Worm (Caenorhabditis elegans): ENCODE measurements around the gene T01D3.1.

T01D3.1 gene

DNA sequence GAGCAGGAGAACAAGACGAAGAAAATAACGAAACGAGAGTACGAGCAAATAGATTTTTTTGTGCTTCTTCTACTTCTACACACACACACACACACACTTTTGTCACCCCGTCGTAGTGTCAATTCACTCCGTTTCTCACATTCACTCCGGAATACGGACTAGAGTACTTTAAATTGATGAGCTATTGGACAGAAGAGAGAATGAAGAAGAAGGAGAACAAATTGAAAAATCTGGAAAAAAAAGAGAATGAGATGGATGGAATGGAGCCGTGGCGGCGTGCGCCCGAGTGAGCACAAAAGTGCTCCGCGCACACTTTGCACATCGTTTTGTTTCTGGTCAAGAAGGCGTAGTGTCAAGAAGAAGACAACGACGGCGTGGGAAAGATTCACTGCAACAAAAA lies 2.2 kb upstream of the T01D3.1 start:
- no peak for TF ChIP-seq him-1 (tag; optimal IDR thresholded peaks at IDR 0.05)
- no peak for TF ChIP-seq dao-5 (tag; optimal IDR thresholded peaks at IDR 0.05)
- TF ChIP-seq W03F9.2 (tag; optimal IDR thresholded peaks at IDR 0.05) = no peak

- TF ChIP-seq W03F9.2 (tag; optimal IDR thresholded peaks at IDR 0.05) (no peak), dao-5 (tag; optimal IDR thresholded peaks at IDR 0.05) (no peak)
Measured at ce11 chrV:13690276-13690675, 584 bp downstream of the T01D3.1 start.

DNA sequence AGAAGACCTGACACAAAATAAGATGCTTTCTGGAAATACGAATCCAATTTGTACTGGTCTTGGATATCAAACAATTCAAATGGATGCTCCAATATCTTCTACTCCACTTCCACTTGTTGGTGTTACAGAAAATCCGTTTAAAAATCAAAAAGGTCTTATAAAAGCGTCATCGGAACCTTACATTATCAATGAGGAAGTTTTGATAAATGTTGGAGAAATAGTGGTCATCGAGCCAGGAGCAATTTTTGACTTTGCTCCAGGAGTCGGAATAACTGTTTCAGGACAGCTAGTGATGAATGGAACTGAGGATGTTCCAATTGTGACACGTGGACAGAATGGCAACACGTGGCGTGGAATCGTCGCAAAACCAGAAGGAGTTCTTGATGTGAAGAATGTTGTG lies 4.4 kb downstream of the T01D3.1 start:
- TF ChIP-seq W03F9.2 (tag; optimal IDR thresholded peaks at IDR 0.05) (no peak), him-1 (tag; optimal IDR thresholded peaks at IDR 0.05) (no peak), dao-5 (tag; optimal IDR thresholded peaks at IDR 0.05) (no peak)

DNA sequence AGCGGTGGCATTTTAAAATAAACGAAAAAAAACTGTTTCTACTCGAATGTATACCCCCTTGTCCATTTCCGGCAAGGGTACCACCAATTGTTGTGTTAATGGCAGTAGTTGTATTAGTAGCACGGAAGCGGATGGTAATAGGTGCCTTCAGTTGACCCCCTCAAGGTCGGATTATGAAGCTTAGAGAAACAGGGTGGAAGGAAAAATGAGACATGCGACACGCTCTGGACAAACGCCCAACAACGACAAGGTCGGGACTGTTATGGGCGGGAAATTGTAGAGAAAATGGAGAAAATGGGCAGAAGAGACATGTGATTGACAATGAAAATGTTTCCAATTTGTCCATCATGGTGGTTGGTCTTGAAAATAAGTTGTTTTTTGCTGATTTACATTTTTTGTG lies 14.3 kb downstream of the T01D3.1 start, which contains the start of gene T01D3.3:
TSS of gene T01D3.3 (plus strand) at position 312 of the 400 bp plus-strand sequence.
- TF ChIP-seq dao-5 (tag; optimal IDR thresholded peaks at IDR 0.05) (no peak), W03F9.2 (tag; optimal IDR thresholded peaks at IDR 0.05) (no peak), him-1 (tag; optimal IDR thresholded peaks at IDR 0.05) (no peak)

ce11 chrV:13707295-13707694 lies 17.6 kb downstream of the T01D3.1 start, which contains the start of gene hlh-34:
Gene hlh-34 (minus strand): TSS chrV:13707395.
- TF ChIP-seq dao-5 (tag; optimal IDR thresholded peaks at IDR 0.05) = no peak
- TF ChIP-seq him-1 (tag; optimal IDR thresholded peaks at IDR 0.05) = no peak
- no peak for TF ChIP-seq W03F9.2 (tag; optimal IDR thresholded peaks at IDR 0.05)

DNA sequence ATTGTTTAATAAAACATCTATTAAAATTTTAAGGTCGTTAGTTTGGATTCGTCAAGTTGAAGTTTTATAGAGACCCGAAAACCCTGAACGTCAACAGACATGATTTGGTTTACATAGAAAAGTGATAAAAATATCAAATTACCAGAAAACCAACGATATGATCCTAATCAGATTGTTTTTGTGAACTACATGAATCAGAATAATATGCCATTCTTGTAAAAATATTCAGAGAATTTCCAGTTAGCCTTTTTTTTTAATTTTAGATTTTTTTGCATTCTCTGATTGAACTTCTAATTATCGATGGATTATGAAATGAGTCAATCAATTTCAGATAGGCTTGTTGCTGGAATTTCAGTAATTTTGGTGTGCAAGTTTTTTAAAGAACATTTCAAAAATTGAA lies 21.4 kb downstream of the T01D3.1 start, which contains the start of gene srx-96:
TSS of gene srx-96 (plus strand) at position 301 of the 400 bp plus-strand sequence.
- no peak for TF ChIP-seq W03F9.2 (tag; optimal IDR thresholded peaks at IDR 0.05)
- no peak for TF ChIP-seq dao-5 (tag; optimal IDR thresholded peaks at IDR 0.05)
- TF ChIP-seq him-1 (tag; optimal IDR thresholded peaks at IDR 0.05) = no peak

- TF ChIP-seq W03F9.2 (tag; optimal IDR thresholded peaks at IDR 0.05) = no peak
- no peak for TF ChIP-seq dao-5 (tag; optimal IDR thresholded peaks at IDR 0.05)
- TF ChIP-seq him-1 (tag; optimal IDR thresholded peaks at IDR 0.05) = peak; percentile 30
Measured at ce11 chrV:13715223-13715686, 25.6 kb downstream of the T01D3.1 start, which contains the start of gene zipt-9. Gene zipt-9 (minus strand): TSS chrV:13715273.

- no peak for TF ChIP-seq W03F9.2 (tag; optimal IDR thresholded peaks at IDR 0.05)
- TF ChIP-seq dao-5 (tag; optimal IDR thresholded peaks at IDR 0.05) = no peak
- no peak for TF ChIP-seq him-1 (tag; optimal IDR thresholded peaks at IDR 0.05)
Measured at ce11 chrV:13716531-13716930, 26.8 kb downstream of the T01D3.1 start, which contains the start of gene T01D3.6. Gene T01D3.6 (plus strand): TSS chrV:13716824.

DNA sequence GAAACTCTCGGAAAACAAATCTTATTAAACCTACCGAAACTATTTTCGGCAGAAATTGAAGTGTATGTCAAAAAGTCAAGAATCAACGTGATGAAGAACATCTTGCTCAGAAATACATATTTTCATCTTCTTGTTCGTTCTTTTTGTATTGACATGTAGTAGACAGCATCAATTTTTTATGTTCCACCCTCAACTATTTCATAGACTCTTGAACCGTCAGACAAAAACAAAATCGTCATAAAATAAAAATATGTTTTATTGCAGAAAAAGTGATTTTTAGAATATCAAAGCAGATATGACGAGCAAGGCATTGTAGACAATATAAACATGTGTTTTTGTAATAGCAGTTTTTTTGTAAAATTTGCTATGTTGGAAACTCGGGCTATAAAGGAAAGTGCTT lies 35.1 kb downstream of the T01D3.1 start, which contains the start of gene F35E12.2:
TSS of gene F35E12.2 (minus strand) at position 101 of the 400 bp plus-strand sequence.
- no peak for TF ChIP-seq him-1 (tag; optimal IDR thresholded peaks at IDR 0.05)
- TF ChIP-seq dao-5 (tag; optimal IDR thresholded peaks at IDR 0.05) = no peak
- TF ChIP-seq W03F9.2 (tag; optimal IDR thresholded peaks at IDR 0.05) = no peak

- TF ChIP-seq W03F9.2 (tag; optimal IDR thresholded peaks at IDR 0.05) (no peak), him-1 (tag; optimal IDR thresholded peaks at IDR 0.05) (no peak), dao-5 (tag; optimal IDR thresholded peaks at IDR 0.05) (no peak)
Measured at ce11 chrV:13725574-13725973, 35.9 kb downstream of the T01D3.1 start, which contains the start of gene fbxa-181. Gene fbxa-181 (plus strand): TSS chrV:13725874.

- TF ChIP-seq him-1 (tag; optimal IDR thresholded peaks at IDR 0.05) (no peak), dao-5 (tag; optimal IDR thresholded peaks at IDR 0.05) (no peak), W03F9.2 (tag; optimal IDR thresholded peaks at IDR 0.05) (no peak)
Measured at ce11 chrV:13730762-13731161, 41.1 kb downstream of the T01D3.1 start, which contains the start of gene dct-17. Gene dct-17 (minus strand): TSS chrV:13730784.

DNA sequence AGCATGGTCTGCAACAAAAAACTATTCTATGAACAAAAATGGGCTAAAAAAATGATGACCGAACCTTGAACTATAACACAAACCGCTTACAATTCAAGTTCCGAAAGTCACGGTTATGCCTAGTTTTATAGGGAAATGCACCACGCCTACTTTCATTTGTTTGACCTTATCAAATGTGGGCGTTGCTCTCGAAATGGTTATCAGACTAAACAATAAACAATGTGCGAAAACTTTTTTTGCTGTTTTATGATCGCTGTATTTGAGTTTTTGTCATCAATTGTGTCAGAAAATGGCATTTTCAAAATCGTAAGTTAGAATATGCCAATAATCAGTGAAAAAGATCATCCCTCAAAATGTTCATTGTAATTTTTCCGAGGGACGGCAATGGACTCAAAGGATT lies 46.5 kb downstream of the T01D3.1 start, which contains the start of gene F35E12.6:
TSS of gene F35E12.6 (minus strand) at position 101 of the 400 bp plus-strand sequence.
- TF ChIP-seq him-1 (tag; optimal IDR thresholded peaks at IDR 0.05) = no peak
- no peak for TF ChIP-seq dao-5 (tag; optimal IDR thresholded peaks at IDR 0.05)
- no peak for TF ChIP-seq W03F9.2 (tag; optimal IDR thresholded peaks at IDR 0.05)

- TF ChIP-seq dao-5 (tag; optimal IDR thresholded peaks at IDR 0.05) = no peak
- TF ChIP-seq him-1 (tag; optimal IDR thresholded peaks at IDR 0.05) = no peak
- no peak for TF ChIP-seq W03F9.2 (tag; optimal IDR thresholded peaks at IDR 0.05)
Measured at ce11 chrV:13738374-13738773, 48.7 kb downstream of the T01D3.1 start, which contains the start of gene irg-5. Gene irg-5 (minus strand): TSS chrV:13738474.

DNA sequence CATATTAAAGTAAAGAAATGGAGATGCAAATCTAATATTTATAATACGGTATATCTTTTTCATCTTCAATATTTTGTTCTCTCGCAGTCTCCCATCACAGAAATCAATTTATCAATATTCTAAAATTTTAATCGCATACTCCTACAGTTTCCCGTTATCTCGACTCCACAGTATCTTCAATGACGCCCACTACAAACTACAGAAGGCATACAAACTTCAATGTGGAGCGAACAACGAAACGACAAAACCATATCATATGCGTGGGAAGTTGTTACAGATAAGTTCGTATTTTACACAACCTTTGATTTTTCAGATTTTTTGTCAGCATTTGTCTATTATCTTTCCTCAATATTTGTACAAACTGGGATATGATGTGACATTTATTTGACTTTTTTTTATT lies 50.2 kb downstream of the T01D3.1 start:
- no peak for TF ChIP-seq him-1 (tag; optimal IDR thresholded peaks at IDR 0.05)
- no peak for TF ChIP-seq dao-5 (tag; optimal IDR thresholded peaks at IDR 0.05)
- no peak for TF ChIP-seq W03F9.2 (tag; optimal IDR thresholded peaks at IDR 0.05)

ce11 chrV:13744901-13745300 lies 55.2 kb downstream of the T01D3.1 start, which contains the start of gene F35E12.9:
Gene F35E12.9 (minus strand): TSS chrV:13745127.
- TF ChIP-seq W03F9.2 (tag; optimal IDR thresholded peaks at IDR 0.05) (no peak), him-1 (tag; optimal IDR thresholded peaks at IDR 0.05) (no peak), dao-5 (tag; optimal IDR thresholded peaks at IDR 0.05) (no peak)

Measured in whole organism, L4/young adult.